Worm (Caenorhabditis elegans) whole organism, young adult: ENCODE results near the gene anmt-1.

ENCODE experiments used
- B0019.2 ChIP-seq: fragments of 200-800 bp; sonication (Bioruptor generic); conservative IDR thresholded peaks from 2 replicates; pipeline ENCODE4 v1.3.6; 2022; ENCODE audit warnings: missing genetic modification reagents, missing genetic modification characterization, missing compliant biosample characterization
- C17E4.6 ChIP-seq: fragments of 200-800 bp; sonication (Bioruptor generic); IDR thresholded peaks from 2 replicates; pipeline ENCODE4 v1.3.6; 2022; ENCODE audit warnings: missing genetic modification reagents, missing genetic modification characterization, missing compliant biosample characterization
- F33H1.4 ChIP-seq: fragments of 200-800 bp; sonication (Bioruptor generic); IDR thresholded peaks from 2 replicates; pipeline ENCODE4 v1.3.6; 2022; ENCODE audit warnings: missing genetic modification reagents, missing genetic modification characterization, missing compliant biosample characterization
- F49E8.2 ChIP-seq: sonication (generic microtip); optimal IDR thresholded peaks from 3 replicates; lab custom pipeline; 2017; ENCODE audit warnings: missing genetic modification characterization, mild to moderate bottlenecking, missing compliant biosample characterization, antibody characterized with exemption, moderate library complexity; ENCODE audit not compliant: insufficient read depth
- F57A8.1 ChIP-seq: fragments of 200-800 bp; sonication (Bioruptor generic); optimal IDR thresholded peaks from 2 replicates; lab custom pipeline; 2018; ENCODE audit warnings: mild to moderate bottlenecking, missing genetic modification characterization, moderate library complexity, missing compliant biosample characterization
- T07F8.4 ChIP-seq: sonication (generic microtip); optimal IDR thresholded peaks from 2 replicates; lab custom pipeline; 2016; ENCODE audit warnings: mild to moderate bottlenecking, missing genetic modification characterization, moderate library complexity, missing compliant biosample characterization
- Y53F4B.3 ChIP-seq: fragments of 200-800 bp; sonication (Bioruptor generic); IDR thresholded peaks from 2 replicates; pipeline ENCODE4 v1.3.6; 2022; ENCODE audit warnings: missing genetic modification reagents, missing genetic modification characterization, missing compliant biosample characterization
- Y53G8AR.9 ChIP-seq: fragments of 200-800 bp; sonication (Bioruptor generic); conservative IDR thresholded peaks from 2 replicates; pipeline ENCODE4 v1.3.6; 2022; ENCODE audit warnings: missing genetic modification reagents, missing genetic modification characterization, missing compliant biosample characterization
- ZK185.1 ChIP-seq: sonication (generic microtip); optimal IDR thresholded peaks from 2 replicates; lab custom pipeline; 2016; ENCODE audit warnings: mild to moderate bottlenecking, missing genetic modification characterization, missing compliant biosample characterization; ENCODE audit not compliant: poor library complexity, severe bottlenecking
- aptf-3 ChIP-seq: fragments of 200-800 bp; sonication (Bioruptor generic); IDR thresholded peaks from 2 replicates; pipeline ENCODE4 v1.3.6; 2022; ENCODE audit warnings: missing genetic modification characterization, missing compliant biosample characterization
- atf-7 ChIP-seq: sonication (generic microtip); optimal IDR thresholded peaks from 2 replicates; lab custom pipeline; 2017; ENCODE audit warnings: mild to moderate bottlenecking, missing genetic modification characterization, missing compliant biosample characterization
- attf-5 ChIP-seq: fragments of 200-800 bp; sonication (Bioruptor generic); optimal IDR thresholded peaks from 2 replicates; lab custom pipeline; 2018; ENCODE audit warnings: mild to moderate bottlenecking, missing genetic modification characterization, missing compliant biosample characterization
- bed-1 ChIP-seq: fragments of 200-800 bp; sonication (Bioruptor generic); IDR thresholded peaks from 2 replicates; pipeline ENCODE4 v1.3.6; 2022; ENCODE audit warnings: missing genetic modification reagents, missing genetic modification characterization, missing compliant biosample characterization
- ccch-3 ChIP-seq: fragments of 200-800 bp; sonication (Bioruptor generic); optimal IDR thresholded peaks from 2 replicates; lab custom pipeline; 2018; ENCODE audit warnings: mild to moderate bottlenecking, missing genetic modification characterization, missing compliant biosample characterization
- cebp-1 ChIP-seq, 2 experiments: fragments of 200-800 bp in 1 of 2; sonication (Bioruptor generic) in 1 of 2; sonication (generic microtip) in 1 of 2; IDR thresholded peaks in 1 of 2; optimal IDR thresholded peaks in 1 of 2; 2 replicates each; pipeline versions ENCODE4 v1.3.6 to Lab custom; 2017 to 2022; ENCODE audit warnings: missing compliant biosample characterization in 2 of 2, missing genetic modification characterization in 2 of 2, mild to moderate bottlenecking in 1 of 2, missing genetic modification reagents in 1 of 2, moderate library complexity in 1 of 2
- cebp-2 ChIP-seq: fragments of 200-800 bp; sonication (Bioruptor generic); IDR thresholded peaks from 2 replicates; pipeline ENCODE4 v1.3.6; 2022; ENCODE audit warnings: missing genetic modification characterization, missing compliant biosample characterization
- ceh-100 ChIP-seq: fragments of 200-800 bp; sonication (Bioruptor generic); IDR thresholded peaks from 2 replicates; pipeline ENCODE4 v1.3.6; 2022; ENCODE audit warnings: missing genetic modification reagents, missing genetic modification characterization, missing compliant biosample characterization
- ceh-27 ChIP-seq: fragments of 200-800 bp; sonication (Bioruptor generic); optimal IDR thresholded peaks from 2 replicates; lab custom pipeline; 2018; ENCODE audit warnings: mild to moderate bottlenecking, missing genetic modification characterization, moderate library complexity, missing compliant biosample characterization
- ceh-91 ChIP-seq: fragments of 200-800 bp; sonication (Bioruptor generic); IDR thresholded peaks from 2 replicates; pipeline ENCODE4 v1.3.6; 2022; ENCODE audit warnings: missing genetic modification reagents, missing genetic modification characterization, missing compliant biosample characterization
- chd-7 ChIP-seq: sonication (generic microtip); optimal IDR thresholded peaks from 2 replicates; lab custom pipeline; 2016; ENCODE audit warnings: mild to moderate bottlenecking, missing genetic modification characterization, moderate library complexity, missing compliant biosample characterization
- hsf-1 ChIP-seq: fragments of 200-800 bp; sonication (Bioruptor generic); IDR thresholded peaks from 2 replicates; pipeline ENCODE4 v1.3.6; 2022; ENCODE audit warnings: missing genetic modification reagents, missing genetic modification characterization, missing compliant biosample characterization
- let-526 ChIP-seq: fragments of 200-800 bp; sonication (Bioruptor generic); IDR thresholded peaks from 2 replicates; pipeline ENCODE4 v1.3.6; 2022; ENCODE audit warnings: missing genetic modification reagents, missing genetic modification characterization, missing compliant biosample characterization
- lin-26 ChIP-seq: fragments of 200-800 bp; sonication (Bioruptor generic); IDR thresholded peaks from 2 replicates; pipeline ENCODE4 v1.3.6; 2022; ENCODE audit warnings: missing genetic modification reagents, missing genetic modification characterization, missing compliant biosample characterization
- lin-35 ChIP-seq, 3 experiments: fragments of 150-350 bp in 2 of 3; sonication (generic microtip) in 1 of 3; optimal IDR thresholded peaks; 2 replicates each; lab custom pipeline; 2014 to 2018; ENCODE audit warnings: missing biosample characterization in 3 of 3, missing genetic modification characterization in 3 of 3, missing genetic modification reagents in 3 of 3
- lin-54 ChIP-seq: fragments of 200-800 bp; sonication (Bioruptor generic); optimal IDR thresholded peaks from 2 replicates; lab custom pipeline; 2018; ENCODE audit warnings: mild to moderate bottlenecking, missing genetic modification characterization, missing compliant biosample characterization
- lir-1 ChIP-seq: fragments of 200-800 bp; sonication (Bioruptor generic); conservative IDR thresholded peaks from 2 replicates; pipeline ENCODE4 v1.3.6; 2022; ENCODE audit warnings: missing genetic modification reagents, missing genetic modification characterization, missing compliant biosample characterization
- lsl-1 ChIP-seq: fragments of 200-800 bp; sonication (Bioruptor generic); optimal IDR thresholded peaks from 2 replicates; lab custom pipeline; 2018; ENCODE audit warnings: mild to moderate bottlenecking, missing genetic modification characterization, moderate library complexity, missing compliant biosample characterization
- madf-6 ChIP-seq: fragments of 200-800 bp; sonication (Bioruptor generic); IDR thresholded peaks from 2 replicates; pipeline ENCODE4 v1.3.6; 2022; ENCODE audit warnings: missing genetic modification reagents, missing genetic modification characterization, missing compliant biosample characterization
- mcd-1 ChIP-seq: fragments of 200-800 bp; sonication (Bioruptor generic); IDR thresholded peaks from 2 replicates; pipeline ENCODE4 v1.3.6; 2022; ENCODE audit warnings: missing genetic modification reagents, missing genetic modification characterization, missing compliant biosample characterization
- mel-28 ChIP-seq: sonication (generic microtip); optimal IDR thresholded peaks from 2 replicates; lab custom pipeline; 2016; ENCODE audit warnings: borderline replicate concordance, mild to moderate bottlenecking, missing genetic modification characterization, missing compliant biosample characterization
- nfya-2 ChIP-seq: fragments of 200-800 bp; sonication (Bioruptor generic); IDR thresholded peaks from 2 replicates; pipeline ENCODE4 v1.3.6; 2022; ENCODE audit warnings: missing genetic modification reagents, missing genetic modification characterization, missing compliant biosample characterization
- nhr-120 ChIP-seq: fragments of 200-800 bp; sonication (Bioruptor generic); IDR thresholded peaks from 2 replicates; pipeline ENCODE4 v1.3.6; 2022; ENCODE audit warnings: missing genetic modification characterization, missing compliant biosample characterization
- nhr-27 ChIP-seq: fragments of 200-800 bp; sonication (Bioruptor generic); optimal IDR thresholded peaks from 2 replicates; lab custom pipeline; 2018; ENCODE audit warnings: mild to moderate bottlenecking, missing genetic modification characterization, moderate library complexity, missing compliant biosample characterization
- nhr-80 ChIP-seq: sonication (generic microtip); optimal IDR thresholded peaks from 2 replicates; lab custom pipeline; 2016; ENCODE audit warnings: missing genetic modification characterization, missing compliant biosample characterization
- rcor-1 ChIP-seq: fragments of 200-800 bp; sonication (Bioruptor generic); IDR thresholded peaks from 2 replicates; pipeline ENCODE4 v1.3.6; 2022; ENCODE audit warnings: missing genetic modification reagents, missing genetic modification characterization, missing compliant biosample characterization
- repo-1 ChIP-seq: sonication (generic microtip); optimal IDR thresholded peaks from 2 replicates; lab custom pipeline; 2017; ENCODE audit warnings: mild to moderate bottlenecking, missing genetic modification characterization, missing compliant biosample characterization
- snpc-4 ChIP-seq, 5 experiments: fragments of 150-350 bp in 1 of 5; sonication (generic microtip) in 4 of 5; optimal IDR thresholded peaks; 2 replicates each; lab custom pipeline; 2014 to 2018; ENCODE audit warnings: missing genetic modification characterization in 5 of 5, missing biosample characterization in 3 of 5, antibody characterized with exemption in 2 of 5, mild to moderate bottlenecking in 2 of 5, missing compliant biosample characterization in 2 of 5, missing genotype in 2 of 5, moderate library complexity in 2 of 5, missing genetic modification reagents in 1 of 5
- tlf-1 ChIP-seq: fragments of 200-800 bp; sonication (Bioruptor generic); optimal IDR thresholded peaks from 2 replicates; lab custom pipeline; 2018; ENCODE audit warnings: mild to moderate bottlenecking, missing genetic modification characterization, missing compliant biosample characterization
- zfh-2 ChIP-seq: fragments of 200-800 bp; sonication (Bioruptor generic); conservative IDR thresholded peaks from 2 replicates; pipeline ENCODE4 v1.3.6; 2022; ENCODE audit warnings: missing genetic modification reagents, missing genetic modification characterization, missing compliant biosample characterization
- ztf-18 ChIP-seq: sonication (generic microtip); optimal IDR thresholded peaks from 2 replicates; lab custom pipeline; 2016; ENCODE audit warnings: missing genotype, mild to moderate bottlenecking, missing genetic modification characterization, missing compliant biosample characterization
- ztf-28 ChIP-seq: fragments of 200-800 bp; sonication (Bioruptor generic); IDR thresholded peaks from 2 replicates; pipeline ENCODE4 v1.3.6; 2022; ENCODE audit warnings: missing genetic modification reagents, missing genetic modification characterization, missing compliant biosample characterization
- ztf-6 ChIP-seq: fragments of 200-800 bp; sonication (Bioruptor generic); IDR thresholded peaks from 2 replicates; pipeline ENCODE4 v1.3.6; 2022; ENCODE audit warnings: missing genetic modification reagents, missing genetic modification characterization, missing compliant biosample characterization

anmt-1 gene

DNA sequence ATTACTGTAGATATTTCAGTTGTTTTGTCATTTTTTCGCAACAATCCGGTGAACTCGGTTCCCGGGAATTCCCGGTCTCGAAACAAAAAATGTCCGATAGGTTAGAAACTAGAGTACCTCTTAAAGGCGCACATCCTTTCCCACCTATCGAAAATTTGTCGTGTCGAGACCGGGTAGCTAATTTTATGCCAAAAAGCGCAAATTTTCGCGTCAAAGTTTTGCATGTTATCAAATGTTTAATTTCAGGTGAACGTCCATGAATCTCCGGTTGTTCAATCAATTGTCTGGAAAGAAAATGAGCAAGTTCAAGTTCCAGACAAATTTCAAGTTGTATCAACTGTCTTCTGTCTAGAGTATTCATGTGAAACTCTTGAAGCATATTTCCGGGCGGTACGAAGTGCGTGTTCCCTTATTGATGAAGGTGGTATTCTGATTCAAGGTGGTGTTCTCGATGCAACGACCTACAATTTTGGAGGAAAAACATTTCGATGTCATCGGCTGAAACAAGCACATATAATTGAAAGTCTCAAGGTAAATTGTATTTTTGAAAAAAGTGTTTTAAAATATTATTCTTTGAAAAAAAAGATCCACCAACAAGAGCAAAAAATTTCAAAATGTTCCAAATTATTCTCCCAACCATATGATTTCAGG lies 1.1 kb downstream of the anmt-1 start (continued):
- TF ChIP-seq ceh-100 (GFP tag; lab: Robert Waterston, UW): 0 out of 2 replicates have a peak, but pooled peaks have one; percentile 23
- peak; percentile 56 for TF ChIP-seq nhr-27 (tag; lab: Kevin White, UChicago)
- 0 out of 2 replicates have a peak, but pooled peaks have one; percentile 16 for TF ChIP-seq nhr-120 (GFP tag; lab: Robert Waterston, UW)
- TF ChIP-seq, all 124 proteins: peak for 39

DNA sequence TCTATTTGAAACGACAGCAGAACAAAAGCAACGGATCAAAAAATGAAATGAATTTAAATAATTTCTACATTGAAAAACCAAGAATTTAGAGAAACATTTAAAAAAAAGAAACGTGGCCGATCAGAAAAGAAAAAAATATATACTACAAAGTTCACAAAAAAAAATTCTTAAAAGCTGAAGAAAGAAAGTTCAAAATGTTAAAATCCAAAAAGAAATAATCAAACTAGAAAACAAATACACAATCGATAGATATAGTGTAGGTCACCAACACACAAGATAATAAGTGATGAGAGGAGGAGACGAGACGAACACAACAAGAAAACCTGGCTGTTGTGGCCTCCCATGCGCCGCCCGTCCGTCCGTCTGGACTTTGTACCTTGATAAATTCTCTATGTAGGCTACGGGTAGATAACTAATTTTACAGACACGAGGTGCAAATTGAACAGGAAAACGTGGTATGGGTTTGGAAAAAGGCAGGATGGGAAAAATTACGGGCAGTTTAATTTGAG lies 3.9 kb downstream of the anmt-1 start, which contains the start of gene hadb-1:
Gene hadb-1 (minus strand): TSS at position 51 of the 509 bp plus-strand sequence.
- TF ChIP-seq atf-7 (tag; lab: Kevin White, UChicago) (no peak), repo-1 (tag; lab: Kevin White, UChicago) (peak; percentile 10), ceh-27 (GFP tag; lab: Kevin White, UChicago) (no peak), cebp-1 (GFP tag; IDR thresholded peaks at IDR 0.05; lab: Robert Waterston, UW) (no peak), cebp-1 (tag; optimal IDR thresholded peaks at IDR 0.05; lab: Kevin White, UChicago) (peak; percentile 28), hsf-1 (no peak), let-526 (GFP tag; lab: Robert Waterston, UW) (0 out of 2 replicates have a peak, but pooled peaks have one; percentile 22), mcd-1 (GFP tag; lab: Robert Waterston, UW) (no peak), zfh-2 (no peak), lin-35 (GFP tag; optimal IDR thresholded peaks at IDR 0.05; lab: Kevin White, UChicago) (no peak), chd-7 (tag; lab: Kevin White, UChicago) (no peak), lin-26 (GFP tag; lab: Robert Waterston, UW) (0 out of 2 replicates have a peak, but pooled peaks have one; percentile 7), Y53F4B.3 (GFP tag; lab: Robert Waterston, UW) (no peak), snpc-4 (GFP tag; optimal IDR thresholded peaks at IDR 0.05; lab: Kevin White, UChicago) (no peak), snpc-4 (tag; optimal IDR thresholded peaks at IDR 0.05; lab: Kevin White, UChicago) (no peak), madf-6 (GFP tag; lab: Robert Waterston, UW) (no peak), attf-5 (GFP tag; lab: Kevin White, UChicago) (peak; percentile 12), C17E4.6 (GFP tag; lab: Robert Waterston, UW) (no peak), aptf-3 (GFP tag; lab: Robert Waterston, UW) (no peak), F49E8.2 (tag; lab: Kevin White, UChicago) (no peak), tlf-1 (GFP tag; lab: Kevin White, UChicago) (no peak), mel-28 (tag; lab: Kevin White, UChicago) (no peak), ccch-3 (GFP tag; lab: Kevin White, UChicago) (no peak), nhr-80 (tag; lab: Kevin White, UChicago) (peak; percentile 56), ztf-18 (no peak), Y53G8AR.9 (GFP tag; lab: Robert Waterston, UW) (no peak), ztf-28 (GFP tag; lab: Robert Waterston, UW) (no peak), cebp-2 (no peak), lir-1 (GFP tag; lab: Robert Waterston, UW) (0 out of 2 replicates have a peak, but pooled peaks have one; percentile 7), B0019.2 (GFP tag; lab: Robert Waterston, UW) (no peak), nfya-2 (GFP tag; lab: Robert Waterston, UW) (no peak)

DNA sequence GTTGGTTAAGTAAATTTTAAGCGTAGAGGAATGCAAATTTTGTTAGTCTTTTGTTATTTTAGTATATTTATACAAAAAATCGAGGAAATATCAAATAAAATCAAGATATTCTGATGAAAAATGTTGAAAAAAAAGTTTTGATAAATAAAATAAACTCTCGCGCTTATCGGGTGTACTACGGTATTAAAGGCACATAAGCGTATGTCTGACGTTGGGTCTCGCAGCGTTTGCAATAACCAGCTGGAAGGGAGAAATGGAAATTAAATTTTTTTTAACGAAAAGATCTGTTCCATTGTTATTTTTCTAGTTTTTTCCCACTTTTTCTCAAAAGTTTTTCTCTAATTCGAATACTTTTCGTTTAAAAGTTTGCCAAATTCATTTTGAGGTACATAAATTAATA lies 4.5 kb downstream of the anmt-1 start:
- no peak for TF ChIP-seq ZK185.1
- peak; percentile 88 for TF ChIP-seq lsl-1 (GFP tag; lab: Kevin White, UChicago)
- TF ChIP-seq lin-54 (GFP tag; lab: Kevin White, UChicago): peak; percentile 26
- TF ChIP-seq ztf-18: no peak
- no peak for TF ChIP-seq ztf-6 (GFP tag; lab: Robert Waterston, UW)
- TF ChIP-seq nhr-27 (tag; lab: Kevin White, UChicago): no peak
- no peak for TF ChIP-seq ceh-100 (GFP tag; lab: Robert Waterston, UW)
- no peak for TF ChIP-seq F57A8.1
- peak; percentile 92 for TF ChIP-seq madf-6 (GFP tag; lab: Robert Waterston, UW)
- no peak for TF ChIP-seq mel-28 (tag; lab: Kevin White, UChicago)
- 0 out of 2 replicates have a peak, but pooled peaks have one; percentile 13 for TF ChIP-seq rcor-1 (GFP tag; lab: Robert Waterston, UW)
- TF ChIP-seq ceh-91 (GFP tag; lab: Robert Waterston, UW): peak; percentile 27; the same call in 1 of the 2 replicates
- TF ChIP-seq T07F8.4: no peak
- no peak for TF ChIP-seq bed-1 (GFP tag; lab: Robert Waterston, UW)
- TF ChIP-seq F33H1.4: peak; percentile 87
